Worm (Caenorhabditis elegans) whole organism, L1 larva: ENCODE measurements around the gene sas-4.

Experiments used
- C04F5.9 ChIP-seq: sonication (generic microtip); optimal IDR thresholded peaks from 2 replicates; lab custom pipeline; 2016; ENCODE audit warnings: missing genetic modification characterization, missing compliant biosample characterization
- C16A3.4 ChIP-seq: fragments of 150-350 bp; optimal IDR thresholded peaks from 2 replicates; lab custom pipeline; 2014; ENCODE audit warnings: missing biosample characterization, missing genetic modification characterization
- F16B12.6 ChIP-seq: fragments of 150-350 bp; optimal IDR thresholded peaks from 2 replicates; lab custom pipeline; 2014; ENCODE audit warnings: missing biosample characterization, missing genetic modification characterization
- Y116A8C.19 ChIP-seq: sonication (generic microtip); optimal IDR thresholded peaks from 2 replicates; lab custom pipeline; 2016; ENCODE audit warnings: missing compliant biosample characterization, missing genetic modification characterization, borderline replicate concordance
- alr-1 ChIP-seq: fragments of 200-800 bp; sonication (Bioruptor generic); optimal IDR thresholded peaks from 2 replicates; lab custom pipeline; 2018; ENCODE audit warnings: borderline replicate concordance, mild to moderate bottlenecking, missing genetic modification characterization, missing compliant biosample characterization
- aly-2 ChIP-seq: fragments of 150-350 bp; optimal IDR thresholded peaks from 2 replicates; lab custom pipeline; 2014; ENCODE audit warnings: missing biosample characterization, missing genetic modification characterization
- ama-1 ChIP-seq: fragments of 150-350 bp; optimal IDR thresholded peaks from 2 replicates; lab custom pipeline; 2014
- blmp-1 ChIP-seq: fragments of 150-350 bp; optimal IDR thresholded peaks from 2 replicates; lab custom pipeline; 2014; ENCODE audit warnings: missing biosample characterization, missing genetic modification characterization
- ceh-8 ChIP-seq: fragments of 200-800 bp; sonication (Bioruptor generic); optimal IDR thresholded peaks from 2 replicates; lab custom pipeline; 2018; ENCODE audit warnings: mild to moderate bottlenecking, missing genetic modification characterization, moderate library complexity, missing compliant biosample characterization
- ceh-82 ChIP-seq, 3 experiments: fragments of 150-350 bp in 1 of 3; sonication (generic microtip) in 2 of 3; optimal IDR thresholded peaks; 2 replicates each; lab custom pipeline; 2014 to 2017; ENCODE audit warnings: missing biosample characterization in 3 of 3, missing genetic modification characterization in 3 of 3
- ceh-88 ChIP-seq: fragments of 200-800 bp; sonication (Bioruptor generic); IDR thresholded peaks from 2 replicates; pipeline ENCODE4 v1.3.6; 2022; ENCODE audit warnings: missing genetic modification characterization, missing compliant biosample characterization
- dpl-1 ChIP-seq, 3 experiments: fragments of 150-350 bp in 2 of 3; sonication (generic microtip) in 1 of 3; optimal IDR thresholded peaks; 2 replicates each; lab custom pipeline; 2014 to 2017; ENCODE audit warnings: missing biosample characterization in 3 of 3, missing genetic modification characterization in 3 of 3, missing genetic modification reagents in 3 of 3
- efl-1 ChIP-seq, 4 experiments: fragments of 150-350 bp; optimal IDR thresholded peaks in 3 of 4; peaks in 1 of 4; 1 replicate in 1 of 4; 2 replicates in 3 of 4; lab custom pipeline; 2014; ENCODE audit warnings: missing biosample characterization in 2 of 4, missing genetic modification characterization in 2 of 4, missing genetic modification reagents in 2 of 4
- ets-5 ChIP-seq: fragments of 200-800 bp; sonication (Bioruptor generic); IDR thresholded peaks from 2 replicates; pipeline ENCODE4 v1.3.6; 2022; ENCODE audit warnings: missing genetic modification characterization, missing compliant biosample characterization
- fkh-10 ChIP-seq: sonication (generic microtip); optimal IDR thresholded peaks from 2 replicates; lab custom pipeline; 2017; ENCODE audit warnings: missing biosample characterization, missing genetic modification reagents, missing genetic modification characterization
- fkh-4 ChIP-seq: sonication (generic microtip); optimal IDR thresholded peaks from 2 replicates; lab custom pipeline; 2016; ENCODE audit warnings: missing compliant biosample characterization, missing genetic modification characterization, borderline replicate concordance
- fkh-8 ChIP-seq: sonication (generic microtip); optimal IDR thresholded peaks from 2 replicates; lab custom pipeline; 2016; ENCODE audit warnings: mild to moderate bottlenecking, missing genetic modification characterization, missing compliant biosample characterization
- grh-1 ChIP-seq: fragments of 200-800 bp; sonication (Bioruptor generic); IDR thresholded peaks from 2 replicates; pipeline ENCODE4 v1.3.6; 2022; ENCODE audit warnings: missing genetic modification reagents, missing genetic modification characterization, missing compliant biosample characterization
- hlh-4 ChIP-seq: sonication (generic microtip); optimal IDR thresholded peaks from 2 replicates; lab custom pipeline; 2016; ENCODE audit warnings: mild to moderate bottlenecking, missing genetic modification characterization, missing compliant biosample characterization
- irx-1 ChIP-seq: sonication (generic microtip); optimal IDR thresholded peaks from 2 replicates; lab custom pipeline; 2016; ENCODE audit warnings: missing genetic modification characterization, missing compliant biosample characterization
- jun-1 ChIP-seq: fragments of 150-350 bp; optimal IDR thresholded peaks from 2 replicates; lab custom pipeline; 2014; ENCODE audit warnings: missing biosample characterization, missing genetic modification reagents, missing genetic modification characterization
- lin-14 ChIP-seq: fragments of 200-800 bp; sonication (Bioruptor generic); optimal IDR thresholded peaks from 2 replicates; lab custom pipeline; 2018; ENCODE audit warnings: mild to moderate bottlenecking, missing genetic modification characterization, moderate library complexity, missing compliant biosample characterization
- lir-3 ChIP-seq: sonication (generic microtip); optimal IDR thresholded peaks from 2 replicates; lab custom pipeline; 2016; ENCODE audit warnings: mild to moderate bottlenecking, missing genetic modification characterization, moderate library complexity, missing compliant biosample characterization; ENCODE audit not compliant: poor library complexity
- mdl-1 ChIP-seq, 2 experiments: fragments of 150-350 bp; optimal IDR thresholded peaks; 2 replicates each; lab custom pipeline; 2014 to 2017; ENCODE audit warnings: missing biosample characterization in 2 of 2, missing genetic modification characterization in 2 of 2, inconsistent platforms in 1 of 2
- mep-1 ChIP-seq: fragments of 150-350 bp; optimal IDR thresholded peaks from 2 replicates; lab custom pipeline; 2014; ENCODE audit warnings: missing biosample characterization, missing genetic modification characterization
- nhr-11 ChIP-seq: fragments of 150-350 bp; optimal IDR thresholded peaks from 2 replicates; lab custom pipeline; 2014; ENCODE audit warnings: missing biosample characterization, missing genetic modification characterization
- nhr-12 ChIP-seq: sonication (generic microtip); optimal IDR thresholded peaks from 2 replicates; lab custom pipeline; 2017; ENCODE audit warnings: missing biosample characterization, missing genetic modification characterization
- nhr-19 ChIP-seq: fragments of 200-800 bp; sonication (Bioruptor generic); conservative IDR thresholded peaks from 2 replicates; pipeline ENCODE4 v1.3.6; 2022; ENCODE audit warnings: missing genetic modification characterization, missing compliant biosample characterization
- nhr-28 ChIP-seq: fragments of 150-350 bp; optimal IDR thresholded peaks from 2 replicates; lab custom pipeline; 2014; ENCODE audit warnings: missing biosample characterization, missing genetic modification characterization
- nhr-47 ChIP-seq: sonication (generic microtip); optimal IDR thresholded peaks from 2 replicates; lab custom pipeline; 2016; ENCODE audit warnings: mild to moderate bottlenecking, missing genetic modification characterization, moderate library complexity, missing compliant biosample characterization
- nhr-71 ChIP-seq: sonication (generic microtip); optimal IDR thresholded peaks from 2 replicates; lab custom pipeline; 2016; ENCODE audit warnings: mild to moderate bottlenecking, missing genetic modification characterization, moderate library complexity, missing compliant biosample characterization
- nhr-76 ChIP-seq: sonication (generic microtip); optimal IDR thresholded peaks from 2 replicates; lab custom pipeline; 2017; ENCODE audit warnings: missing biosample characterization, missing genetic modification characterization
- nhr-77 ChIP-seq: fragments of 150-350 bp; optimal IDR thresholded peaks from 2 replicates; lab custom pipeline; 2014; ENCODE audit warnings: missing biosample characterization, missing genetic modification characterization
- nhr-90 ChIP-seq: sonication (generic microtip); optimal IDR thresholded peaks from 2 replicates; lab custom pipeline; 2016; ENCODE audit warnings: mild to moderate bottlenecking, missing genetic modification characterization, missing compliant biosample characterization; ENCODE audit not compliant: poor library complexity
- pag-3 ChIP-seq: sonication (generic microtip); optimal IDR thresholded peaks from 2 replicates; lab custom pipeline; 2017; ENCODE audit warnings: missing genetic modification characterization, mild to moderate bottlenecking, missing compliant biosample characterization, antibody characterized with exemption, borderline replicate concordance; ENCODE audit not compliant: insufficient read depth
- pax-3 ChIP-seq: fragments of 200-800 bp; sonication (Bioruptor generic); optimal IDR thresholded peaks from 2 replicates; lab custom pipeline; 2018; ENCODE audit warnings: mild to moderate bottlenecking, missing genetic modification characterization, moderate library complexity, missing compliant biosample characterization
- pqm-1 ChIP-seq: sonication (generic microtip); optimal IDR thresholded peaks from 3 replicates; lab custom pipeline; 2017; ENCODE audit warnings: missing biosample characterization, missing genetic modification characterization
- rnt-1 ChIP-seq: sonication (generic microtip); optimal IDR thresholded peaks from 2 replicates; lab custom pipeline; 2016; ENCODE audit warnings: mild to moderate bottlenecking, missing genetic modification characterization, moderate library complexity, missing compliant biosample characterization
- skn-1 ChIP-seq: fragments of 150-350 bp; optimal IDR thresholded peaks from 2 replicates; lab custom pipeline; 2014; ENCODE audit warnings: missing biosample characterization, missing genetic modification characterization
- tlp-1 ChIP-seq: fragments of 150-350 bp; optimal IDR thresholded peaks from 2 replicates; lab custom pipeline; 2014; ENCODE audit warnings: missing biosample characterization, missing genetic modification characterization
- unc-86 ChIP-seq: sonication (generic microtip); optimal IDR thresholded peaks from 2 replicates; lab custom pipeline; 2016; ENCODE audit warnings: missing genetic modification characterization, missing compliant biosample characterization
- vab-15 ChIP-seq: sonication (generic microtip); optimal IDR thresholded peaks from 2 replicates; lab custom pipeline; 2017; ENCODE audit warnings: missing genotype, mild to moderate bottlenecking, missing genetic modification characterization, missing compliant biosample characterization
- xbp-1 ChIP-seq: sonication (generic microtip); optimal IDR thresholded peaks from 2 replicates; lab custom pipeline; 2016; ENCODE audit warnings: missing genetic modification characterization, missing compliant biosample characterization
- ztf-11 ChIP-seq, 2 experiments: sonication (generic microtip); optimal IDR thresholded peaks; 2 replicates each; lab custom pipeline; 2016 to 2017; ENCODE audit warnings: missing genetic modification characterization in 2 of 2, missing biosample characterization in 1 of 2, missing compliant biosample characterization in 1 of 2
- ztf-4 ChIP-seq: fragments of 150-350 bp; optimal IDR thresholded peaks from 2 replicates; lab custom pipeline; 2014; ENCODE audit warnings: missing biosample characterization, missing genetic modification characterization

The sas-4 gene

DNA sequence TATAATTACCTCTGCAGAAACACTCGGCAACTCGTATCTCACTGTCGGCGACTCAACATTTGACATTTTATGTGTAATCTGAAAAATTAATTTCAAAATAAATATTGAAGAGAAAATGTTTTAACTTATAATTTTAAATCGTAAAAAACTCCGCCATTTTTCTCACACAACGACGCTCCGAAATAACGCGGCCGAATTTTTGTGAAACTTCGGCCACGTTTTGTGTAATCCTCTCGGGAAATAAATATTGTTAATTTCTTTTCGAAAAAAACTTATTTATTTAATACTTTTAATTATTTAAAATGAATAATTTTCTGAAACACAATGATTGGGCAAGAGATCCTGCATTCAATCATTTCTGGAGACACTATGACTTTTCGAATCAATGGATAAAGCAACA is 11.0 kb downstream of the sas-4 start, which contains the start of the genes F10E9.7 and F10E9.5 (continued):
- TF ChIP-seq mdl-1 (tag; optimal IDR thresholded peaks at IDR 0.05; lab: Kevin White, UChicago) = peak in 1 of 2 experiments; percentile 75
- no peak for TF ChIP-seq alr-1
- TF ChIP-seq irx-1 (tag; lab: Kevin White, UChicago) = peak; percentile 98
- TF ChIP-seq nhr-19 (GFP tag; lab: Robert Waterston, UW) = peak; percentile 95
- TF ChIP-seq skn-1 (tag; lab: Kevin White, UChicago) = peak; percentile 91
- TF ChIP-seq C04F5.9 (tag; lab: Kevin White, UChicago) = peak; percentile 95
- TF ChIP-seq unc-86 (tag; lab: Kevin White, UChicago) = peak; percentile 86
- TF ChIP-seq fkh-4 (tag; lab: Kevin White, UChicago) = peak; percentile 99
- TF ChIP-seq ceh-88 (GFP tag; lab: Robert Waterston, UW) = peak; percentile 91
- peak; percentile 16 for TF ChIP-seq pag-3 (tag; lab: Kevin White, UChicago)
- TF ChIP-seq mep-1 (tag; lab: Kevin White, UChicago) = peak; percentile 99
- no peak for TF ChIP-seq nhr-11 (tag; lab: Kevin White, UChicago)
- TF ChIP-seq ztf-11 (tag; optimal IDR thresholded peaks at IDR 0.05; lab: Kevin White, UChicago) = peak in 1 of 2 experiments; percentile 99
- TF ChIP-seq C16A3.4 (tag; lab: Kevin White, UChicago) = peak; percentile 92
- TF ChIP-seq lir-3 (tag; lab: Kevin White, UChicago) = peak; percentile 98
- TF ChIP-seq nhr-28 = no peak
- peak; percentile 82 for TF ChIP-seq vab-15 (tag; lab: Kevin White, UChicago)
- TF ChIP-seq hlh-4 = peak; percentile 85
- TF ChIP-seq ceh-82 (tag; optimal IDR thresholded peaks at IDR 0.05; lab: Kevin White, UChicago) = peak; percentile 86 to 92 (median 87)
- peak; percentile 88 for TF ChIP-seq blmp-1 (tag; lab: Kevin White, UChicago)
- TF ChIP-seq nhr-12 (tag; lab: Kevin White, UChicago) = no peak
- TF ChIP-seq nhr-76 (tag; lab: Kevin White, UChicago) = no peak
- TF ChIP-seq xbp-1 (tag; lab: Kevin White, UChicago) = peak; percentile 96
- no peak for TF ChIP-seq pqm-1 (tag; lab: Kevin White, UChicago)
- peak; percentile 99 for TF ChIP-seq Y116A8C.19 (tag; lab: Kevin White, UChicago)
- peak; percentile 97 for TF ChIP-seq lin-14 (GFP tag; lab: Kevin White, UChicago)
- TF ChIP-seq dpl-1 (GFP tag; optimal IDR thresholded peaks at IDR 0.05; lab: Kevin White, UChicago) = peak; percentile 84 to 93 (median 89)
- peak; percentile 94 for TF ChIP-seq ceh-8 (GFP tag; lab: Kevin White, UChicago)
- TF ChIP-seq pax-3 (tag; lab: Kevin White, UChicago) = peak; percentile 95
- TF ChIP-seq fkh-8 = peak; percentile 92
- TF ChIP-seq grh-1 = no peak; the same call in 1 of the 2 replicates
- peak; percentile 66 for TF ChIP-seq F16B12.6 (tag; lab: Kevin White, UChicago)
- TF ChIP-seq aly-2 (tag; lab: Kevin White, UChicago) = peak; percentile 65
- TF ChIP-seq ets-5 (GFP tag; lab: Robert Waterston, UW) = no peak
- peak; percentile 99 for TF ChIP-seq rnt-1 (tag; lab: Kevin White, UChicago)
- TF ChIP-seq nhr-47 = peak; percentile 96
- no peak for TF ChIP-seq fkh-10 (GFP tag; lab: Kevin White, UChicago)
- no peak for TF ChIP-seq ama-1 (lab: Kevin White, UChicago)
- TF ChIP-seq tlp-1 = no peak
- TF ChIP-seq jun-1 (tag; lab: Kevin White, UChicago) = peak; percentile 43
- no peak for TF ChIP-seq nhr-77 (tag; lab: Kevin White, UChicago)
- TF ChIP-seq efl-1 (optimal IDR thresholded peaks at IDR 0.05; lab: Kevin White, UChicago) = peak; percentile 75 to 90
- TF ChIP-seq efl-1 (GFP tag; optimal IDR thresholded peaks at IDR 0.05 in 1 of 2; lab: Kevin White, UChicago) = peak; percentile 90 to 98
- TF ChIP-seq ztf-4 (tag; lab: Kevin White, UChicago) = peak; percentile 67
- peak; percentile 98 for TF ChIP-seq nhr-90 (tag; lab: Kevin White, UChicago)
- peak; percentile 97 for TF ChIP-seq nhr-71
